Fruit fly (Drosophila melanogaster) whole organism, embryonic: ENCODE measurements around the gene CG17264.
A peak's percentile ranks its signal among the peaks of the same experiment; 100 is the strongest.

ENCODE experiments used
- Abd-B ChIP-seq: fragments of 200-800 bp; sonication (Bioruptor generic); optimal IDR thresholded peaks from 2 replicates; lab custom pipeline; 2018; ENCODE audit warnings: missing biosample characterization, mild to moderate bottlenecking, missing genetic modification characterization, moderate library complexity
- Atf-2 ChIP-seq: fragments of 200-800 bp; sonication (Bioruptor generic); optimal IDR thresholded peaks from 2 replicates; lab custom pipeline; 2016; ENCODE audit warnings: missing biosample characterization, missing genetic modification characterization
- CG10431 ChIP-seq: fragments of 200-800 bp; sonication (Bioruptor generic); optimal IDR thresholded peaks from 3 replicates; lab custom pipeline; 2018; ENCODE audit warnings: missing biosample characterization, mild to moderate bottlenecking, missing genetic modification characterization
- CG14965 ChIP-seq: fragments of 200-800 bp; sonication (Bioruptor generic); optimal IDR thresholded peaks from 2 replicates; lab custom pipeline; 2016; ENCODE audit warnings: missing biosample characterization, missing genetic modification characterization, borderline replicate concordance
- CG16779 ChIP-seq: fragments of 200-800 bp; sonication (Bioruptor generic); IDR thresholded peaks from 2 replicates; pipeline ENCODE4 v1.3.6; 2022; ENCODE audit warnings: missing biosample characterization, missing genetic modification characterization
- CG18599 ChIP-seq: fragments of 200-800 bp; sonication (Bioruptor generic); optimal IDR thresholded peaks from 3 replicates; lab custom pipeline; 2017; ENCODE audit warnings: missing biosample characterization, missing genetic modification characterization, mild to moderate bottlenecking, moderate library complexity, missing genetic modification reagents
- CG31365 ChIP-seq: fragments of 200-800 bp; sonication (Bioruptor generic); optimal IDR thresholded peaks from 2 replicates; lab custom pipeline; 2018; ENCODE audit warnings: missing biosample characterization, mild to moderate bottlenecking, missing genetic modification characterization
- CG4360 ChIP-seq: fragments of 200-800 bp; sonication (Bioruptor generic); IDR thresholded peaks from 2 replicates; pipeline ENCODE4 v1.3.6; 2022; ENCODE audit warnings: missing biosample characterization, missing genetic modification characterization
- CG6254 ChIP-seq: fragments of 200-800 bp; sonication (Bioruptor generic); optimal IDR thresholded peaks from 3 replicates; lab custom pipeline; 2017; ENCODE audit warnings: mild to moderate bottlenecking, missing biosample characterization, missing genetic modification reagents, missing genetic modification characterization
- CG6272 ChIP-seq: fragments of 200-800 bp; sonication (Bioruptor generic); IDR thresholded peaks from 2 replicates; pipeline ENCODE4 v1.3.6; 2022; ENCODE audit warnings: missing biosample characterization, missing genetic modification characterization
- CG6813 ChIP-seq: fragments of 200-800 bp; sonication (Bioruptor generic); optimal IDR thresholded peaks from 2 replicates; lab custom pipeline; 2017; ENCODE audit warnings: missing biosample characterization, missing genetic modification characterization, mild to moderate bottlenecking, moderate library complexity, missing genetic modification reagents
- CG6854 ChIP-seq: fragments of 200-800 bp; sonication (Bioruptor generic); optimal IDR thresholded peaks from 3 replicates; lab custom pipeline; 2017; ENCODE audit warnings: missing biosample characterization, mild to moderate bottlenecking, missing genetic modification characterization
- CG7786 ChIP-seq: fragments of 200-800 bp; sonication (Bioruptor generic); optimal IDR thresholded peaks from 2 replicates; lab custom pipeline; 2016; ENCODE audit warnings: missing biosample characterization, missing genetic modification characterization
- CG7928 ChIP-seq: fragments of 200-800 bp; sonication (Bioruptor generic); optimal IDR thresholded peaks from 2 replicates; lab custom pipeline; 2017; ENCODE audit warnings: missing biosample characterization, mild to moderate bottlenecking, missing genetic modification characterization
- CG7987 ChIP-seq: fragments of 200-800 bp; sonication (Bioruptor generic); optimal IDR thresholded peaks from 2 replicates; lab custom pipeline; 2018; ENCODE audit warnings: missing biosample characterization, mild to moderate bottlenecking, missing genetic modification characterization, moderate library complexity
- CG8290 ChIP-seq, 3 experiments: fragments of 200-800 bp; sonication (Bioruptor generic); optimal IDR thresholded peaks; 2 replicates each; lab custom pipeline; 2016 to 2019; ENCODE audit warnings: missing biosample characterization in 3 of 3, missing genetic modification characterization in 3 of 3, mild to moderate bottlenecking in 2 of 3, moderate library complexity in 1 of 3
- CG8388 ChIP-seq: fragments of 200-800 bp; sonication (Bioruptor generic); optimal IDR thresholded peaks from 2 replicates; lab custom pipeline; 2019; ENCODE audit warnings: missing biosample characterization, mild to moderate bottlenecking, missing genetic modification characterization, moderate library complexity
- Dip2 ChIP-seq: fragments of 200-800 bp; sonication (Bioruptor generic); IDR thresholded peaks from 2 replicates; pipeline ENCODE4 v1.3.6; 2022; ENCODE audit warnings: missing biosample characterization, missing genetic modification characterization
- Hmr ChIP-seq: fragments of 200-800 bp; sonication (Bioruptor generic); optimal IDR thresholded peaks from 3 replicates; lab custom pipeline; 2017; ENCODE audit warnings: mild to moderate bottlenecking, missing biosample characterization, missing genetic modification reagents, missing genetic modification characterization
- Hmx ChIP-seq: fragments of 200-800 bp; sonication (Bioruptor generic); optimal IDR thresholded peaks from 2 replicates; lab custom pipeline; 2016; ENCODE audit warnings: missing biosample characterization, missing genetic modification characterization
- NFAT ChIP-seq: fragments of 200-800 bp; sonication (Bioruptor generic); IDR thresholded peaks from 2 replicates; pipeline ENCODE4 v1.3.6; 2022; ENCODE audit warnings: missing biosample characterization, missing genetic modification characterization
- NfI ChIP-seq: fragments of 200-800 bp; sonication (Bioruptor generic); optimal IDR thresholded peaks from 3 replicates; lab custom pipeline; 2018; ENCODE audit warnings: missing biosample characterization, mild to moderate bottlenecking, missing genetic modification characterization, moderate library complexity
- Rx ChIP-seq: fragments of 200-800 bp; sonication (Bioruptor generic); IDR thresholded peaks from 2 replicates; pipeline ENCODE4 v1.3.6; 2022; ENCODE audit warnings: missing biosample characterization, missing genetic modification characterization
- Sry-δ ChIP-seq: fragments of 200-800 bp; sonication (Bioruptor generic); optimal IDR thresholded peaks from 2 replicates; lab custom pipeline; 2016; ENCODE audit warnings: missing biosample characterization, missing genetic modification characterization
- TFAM ChIP-seq: fragments of 200-800 bp; sonication (Bioruptor generic); optimal IDR thresholded peaks from 2 replicates; lab custom pipeline; 2017; ENCODE audit warnings: missing biosample characterization, missing genetic modification characterization, inconsistent platforms
- Usf ChIP-seq: fragments of 200-800 bp; sonication (Bioruptor generic); optimal IDR thresholded peaks from 2 replicates; lab custom pipeline; 2017; ENCODE audit warnings: missing genotype, missing biosample characterization, missing genetic modification characterization
- Vsx1 ChIP-seq: fragments of 200-800 bp; sonication (Bioruptor generic); optimal IDR thresholded peaks from 2 replicates; lab custom pipeline; 2017; ENCODE audit warnings: missing biosample characterization, mild to moderate bottlenecking, missing genetic modification characterization, missing genetic modification reagents
- ara ChIP-seq: fragments of 200-800 bp; sonication (Bioruptor generic); IDR thresholded peaks from 2 replicates; pipeline ENCODE4 v1.3.6; 2022; ENCODE audit warnings: missing biosample characterization, missing genetic modification characterization
- croc ChIP-seq: fragments of 200-800 bp; sonication (Bioruptor generic); conservative IDR thresholded peaks from 3 replicates; pipeline ENCODE4 v1.3.6; 2022; ENCODE audit warnings: missing biosample characterization, missing genetic modification characterization
- dimm ChIP-seq: fragments of 200-800 bp; sonication (Bioruptor generic); IDR thresholded peaks from 2 replicates; pipeline ENCODE4 v1.3.6; 2022; ENCODE audit warnings: missing biosample characterization, missing genetic modification characterization
- dmrt99B ChIP-seq: fragments of 200-800 bp; sonication (Bioruptor generic); optimal IDR thresholded peaks from 2 replicates; lab custom pipeline; 2018; ENCODE audit warnings: missing biosample characterization, mild to moderate bottlenecking, missing genetic modification characterization, moderate library complexity
- ems ChIP-seq: fragments of 200-800 bp; sonication (Bioruptor generic); optimal IDR thresholded peaks from 3 replicates; lab custom pipeline; 2016; ENCODE audit warnings: missing biosample characterization, missing genetic modification characterization
- ewg ChIP-seq: fragments of 200-800 bp; sonication (Bioruptor generic); optimal IDR thresholded peaks from 3 replicates; lab custom pipeline; 2017; ENCODE audit warnings: mild to moderate bottlenecking, missing biosample characterization, missing genetic modification reagents, missing genetic modification characterization
- exex ChIP-seq: fragments of 200-800 bp; sonication (Bioruptor generic); optimal IDR thresholded peaks from 4 replicates; lab custom pipeline; 2018; ENCODE audit warnings: missing biosample characterization, mild to moderate bottlenecking, missing genetic modification characterization, moderate library complexity
- fd102C ChIP-seq: fragments of 200-800 bp; sonication (Bioruptor generic); optimal IDR thresholded peaks from 2 replicates; lab custom pipeline; 2018; ENCODE audit warnings: missing biosample characterization, mild to moderate bottlenecking, missing genetic modification characterization, moderate library complexity
- fd3F ChIP-seq: fragments of 200-800 bp; sonication (Bioruptor generic); optimal IDR thresholded peaks from 2 replicates; lab custom pipeline; 2018; ENCODE audit warnings: missing biosample characterization, mild to moderate bottlenecking, missing genetic modification characterization, moderate library complexity
- grn ChIP-seq: fragments of 200-800 bp; sonication (Bioruptor generic); optimal IDR thresholded peaks from 3 replicates; lab custom pipeline; 2017; ENCODE audit warnings: missing biosample characterization, missing genetic modification characterization
- jigr1 ChIP-seq: fragments of 200-800 bp; sonication (Bioruptor generic); IDR thresholded peaks from 3 replicates; pipeline ENCODE4 v1.3.6; 2022; ENCODE audit warnings: missing biosample characterization, missing genetic modification characterization
- mirr ChIP-seq: fragments of 200-800 bp; sonication (Bioruptor generic); optimal IDR thresholded peaks from 3 replicates; lab custom pipeline; 2018; ENCODE audit warnings: missing biosample characterization, mild to moderate bottlenecking, missing genetic modification characterization
- nerfin-2 ChIP-seq: fragments of 200-800 bp; sonication (Bioruptor generic); IDR thresholded peaks from 2 replicates; pipeline ENCODE4 v1.3.6; 2022; ENCODE audit warnings: missing biosample characterization, missing genetic modification characterization; ENCODE audit not compliant: partially characterized antibody
- odd ChIP-seq: fragments of 200-800 bp; sonication (Bioruptor generic); optimal IDR thresholded peaks from 2 replicates; lab custom pipeline; 2017; ENCODE audit warnings: missing biosample characterization, mild to moderate bottlenecking, missing genetic modification characterization
- onecut ChIP-seq: fragments of 200-800 bp; sonication (Bioruptor generic); IDR thresholded peaks from 2 replicates; pipeline ENCODE4 v1.3.6; 2022; ENCODE audit warnings: missing biosample characterization, missing genetic modification characterization
- rib ChIP-seq: fragments of 200-800 bp; sonication (Bioruptor generic); IDR thresholded peaks from 2 replicates; pipeline ENCODE4 v1.3.6; 2022; ENCODE audit warnings: missing biosample characterization, missing genetic modification characterization
- row ChIP-seq: fragments of 200-800 bp; sonication (Bioruptor generic); IDR thresholded peaks from 3 replicates; pipeline ENCODE4 v1.3.6; 2022; ENCODE audit warnings: missing biosample characterization, missing genetic modification characterization
- sisA ChIP-seq: fragments of 200-800 bp; sonication (Bioruptor generic); IDR thresholded peaks from 2 replicates; pipeline ENCODE4 v1.3.6; 2022; ENCODE audit warnings: missing biosample characterization, missing genetic modification characterization
- stwl ChIP-seq: fragments of 200-800 bp; sonication (Bioruptor generic); optimal IDR thresholded peaks from 3 replicates; lab custom pipeline; 2018; ENCODE audit warnings: missing biosample characterization, mild to moderate bottlenecking, missing genetic modification characterization, moderate library complexity
- tna ChIP-seq: fragments of 200-800 bp; sonication (Bioruptor generic); IDR thresholded peaks from 2 replicates; pipeline ENCODE4 v1.3.6; 2022; ENCODE audit warnings: missing biosample characterization, missing genetic modification characterization; ENCODE audit not compliant: partially characterized antibody
- trem ChIP-seq: fragments of 200-800 bp; optimal IDR thresholded peaks from 3 replicates; lab custom pipeline; 2019; ENCODE audit warnings: missing biosample characterization, mild to moderate bottlenecking, missing genetic modification characterization, moderate library complexity
- tup ChIP-seq: fragments of 200-800 bp; sonication (Bioruptor generic); optimal IDR thresholded peaks from 2 replicates; lab custom pipeline; 2016; ENCODE audit warnings: missing biosample characterization, mild to moderate bottlenecking, missing genetic modification characterization, moderate library complexity
- vfl ChIP-seq: fragments of 200-800 bp; sonication (Bioruptor generic); optimal IDR thresholded peaks from 2 replicates; lab custom pipeline; 2016; ENCODE audit warnings: missing biosample characterization, missing genetic modification characterization
- wdn ChIP-seq: fragments of 200-800 bp; sonication (Bioruptor generic); IDR thresholded peaks from 2 replicates; pipeline ENCODE4 v1.3.6; 2022; ENCODE audit warnings: missing biosample characterization, missing genetic modification characterization

The CG17264 gene

DNA sequence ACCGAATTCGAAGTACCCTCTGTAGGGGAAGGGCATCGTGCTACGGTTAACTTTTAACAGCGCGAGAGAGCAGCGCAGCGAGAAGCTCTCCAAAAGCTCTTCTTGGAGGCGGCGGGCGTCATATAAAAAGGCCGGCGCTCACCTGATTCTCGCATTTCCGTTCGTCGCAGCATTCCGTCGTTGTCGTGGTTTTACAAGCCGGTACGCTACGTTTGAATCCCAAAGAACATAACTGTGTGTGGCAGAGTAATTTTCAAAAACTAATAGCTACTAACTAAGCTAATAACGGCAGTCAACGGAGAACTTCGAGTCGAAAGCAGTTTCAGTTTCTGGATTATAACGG, 38.1 kb downstream of the CG17264 start, which contains the start of gene FASN1 (continued):
- TF ChIP-seq CG8388 (GFP tag; lab: Kevin White, UChicago), result no peak
- no peak for TF ChIP-seq NFAT (GFP tag; lab: Robert Waterston, UW)
- TF ChIP-seq TFAM (GFP tag; lab: Kevin White, UChicago), result no peak
- no peak for TF ChIP-seq CG7786
- no peak for TF ChIP-seq ewg (GFP tag; lab: Kevin White, UChicago)
- TF ChIP-seq NfI (GFP tag; lab: Kevin White, UChicago), result no peak
- TF ChIP-seq CG6272 (GFP tag; lab: Robert Waterston, UW), result no peak
- TF ChIP-seq tup (GFP tag; lab: Kevin White, UChicago), result no peak
- peak; percentile 62 for TF ChIP-seq mirr (GFP tag; lab: Kevin White, UChicago)
- TF ChIP-seq Hmx (GFP tag; lab: Kevin White, UChicago), result no peak
- TF ChIP-seq CG6254 (GFP tag; lab: Kevin White, UChicago), result no peak
- TF ChIP-seq CG8290 (GFP tag; optimal IDR thresholded peaks at IDR 0.05; lab: Kevin White, UChicago), result no peak
- peak in 1 of 2 experiments; percentile 68 for TF ChIP-seq CG8290 (tag; optimal IDR thresholded peaks at IDR 0.05; lab: Kevin White, UChicago)
- TF ChIP-seq ara (GFP tag; lab: Robert Waterston, UW), result peak; percentile 3; the same call in 1 of the 2 replicates
- no peak; the same call in 1 of the 2 replicates for TF ChIP-seq CG16779 (GFP tag; lab: Robert Waterston, UW)
- TF ChIP-seq CG6854 (GFP tag; lab: Kevin White, UChicago), result peak; percentile 4
- TF ChIP-seq Usf, result no peak
- TF ChIP-seq Abd-B (GFP tag; lab: Kevin White, UChicago), result no peak
- no peak for TF ChIP-seq jigr1
- TF ChIP-seq wdn (GFP tag; lab: Robert Waterston, UW), result no peak
- no peak for TF ChIP-seq dmrt99B
- no peak for TF ChIP-seq CG18599 (GFP tag; lab: Kevin White, UChicago)
- TF ChIP-seq CG6813 (GFP tag; lab: Kevin White, UChicago), result peak; percentile 46
- no peak for TF ChIP-seq exex (tag; lab: Kevin White, UChicago)
- TF ChIP-seq CG14965 (GFP tag; lab: Kevin White, UChicago), result no peak
- TF ChIP-seq fd102C (GFP tag; lab: Kevin White, UChicago), result no peak
- no peak for TF ChIP-seq CG31365 (tag; lab: Kevin White, UChicago)
- no peak for TF ChIP-seq Sry-δ (GFP tag; lab: Kevin White, UChicago)
- peak; percentile 45; the same call in 1 of the 2 replicates for TF ChIP-seq tna (GFP tag; lab: Robert Waterston, UW)
- no peak for TF ChIP-seq croc
- TF ChIP-seq dimm, result no peak
- TF ChIP-seq ems (GFP tag; lab: Kevin White, UChicago), result no peak
- no peak for TF ChIP-seq stwl (tag; lab: Kevin White, UChicago)
- TF ChIP-seq odd (GFP tag; lab: Kevin White, UChicago), result no peak
- TF ChIP-seq Dip2, result no peak
- no peak for TF ChIP-seq CG4360
- no peak for TF ChIP-seq trem (tag; lab: Kevin White, UChicago)
- no peak for TF ChIP-seq CG10431 (GFP tag; lab: Kevin White, UChicago)
- TF ChIP-seq Rx (GFP tag; lab: Robert Waterston, UW), result no peak
- TF ChIP-seq CG7987 (GFP tag; lab: Kevin White, UChicago), result peak; percentile 64
- TF ChIP-seq nerfin-2, result no peak
- TF ChIP-seq Atf-2 (GFP tag; lab: Kevin White, UChicago), result no peak
- TF ChIP-seq Hmr (GFP tag; lab: Kevin White, UChicago), result peak; percentile 30
- no peak for TF ChIP-seq sisA (GFP tag; lab: Robert Waterston, UW)
- no peak for TF ChIP-seq Vsx1 (GFP tag; lab: Kevin White, UChicago)
- no peak for TF ChIP-seq grn (GFP tag; lab: Kevin White, UChicago)
- no peak for TF ChIP-seq CG7928 (GFP tag; lab: Kevin White, UChicago)
- TF ChIP-seq row (GFP tag; lab: Robert Waterston, UW), result no peak
- TF ChIP-seq vfl (GFP tag; lab: Kevin White, UChicago), result no peak
- TF ChIP-seq fd3F, result no peak
- no peak for TF ChIP-seq onecut (GFP tag; lab: Robert Waterston, UW)
- no peak; the same call in 1 of the 2 replicates for TF ChIP-seq rib (GFP tag; lab: Robert Waterston, UW)
